Worm (Caenorhabditis elegans): ENCODE results near the gene dmd-7.

- TF ChIP-seq sptf-1 (tag; optimal IDR thresholded peaks at IDR 0.05) (no peak), nhr-12 (tag; optimal IDR thresholded peaks at IDR 0.05) (no peak), snpc-4 (tag; optimal IDR thresholded peaks at IDR 0.05) (no peak), unc-62 (GFP tag; optimal IDR thresholded peaks at IDR 0.05) (no peak), elt-3 (tag; optimal IDR thresholded peaks at IDR 0.05) (no peak)
Observed at ce11 chrV:6222171-6222733, 24.5 kb upstream of the dmd-7 start.
